Worm (Caenorhabditis elegans) whole organism, L4 larva: ENCODE measurements around the gene F19F10.11.

Source experiments
- F44E2.7 ChIP-seq: fragments of 200-800 bp; sonication (Bioruptor generic); IDR thresholded peaks from 2 replicates; pipeline ENCODE4 v2.1.2; 2022; ENCODE audit warnings: missing genetic modification characterization, missing compliant biosample characterization
- T26A8.4 ChIP-seq: fragments of 200-800 bp; sonication (Bioruptor generic); IDR thresholded peaks from 2 replicates; pipeline ENCODE4 v1.3.6; 2022; ENCODE audit warnings: missing genetic modification characterization, missing compliant biosample characterization
- aly-2 ChIP-seq: sonication (generic microtip); optimal IDR thresholded peaks from 2 replicates; lab custom pipeline; 2018; ENCODE audit warnings: missing biosample characterization, missing genetic modification characterization
- ceh-82 ChIP-seq: sonication (generic microtip); optimal IDR thresholded peaks from 2 replicates; lab custom pipeline; 2017; ENCODE audit warnings: missing biosample characterization, missing genetic modification characterization
- ces-1 ChIP-seq: fragments of 150-350 bp; sonication (generic microtip); optimal IDR thresholded peaks from 4 replicates; lab custom pipeline; 2014; ENCODE audit warnings: missing biosample characterization, missing genetic modification reagents, missing genetic modification characterization
- egl-43 ChIP-seq: fragments of 200-800 bp; sonication (Bioruptor generic); IDR thresholded peaks from 2 replicates; pipeline ENCODE4 v1.3.6; 2022; ENCODE audit warnings: missing genetic modification reagents, missing genetic modification characterization, missing compliant biosample characterization
- fkh-10 ChIP-seq: fragments of 150-350 bp; optimal IDR thresholded peaks from 2 replicates; lab custom pipeline; 2014; ENCODE audit warnings: missing biosample characterization, missing genetic modification reagents, missing genetic modification characterization
- lir-3 ChIP-seq: sonication (generic microtip); optimal IDR thresholded peaks from 2 replicates; lab custom pipeline; 2016; ENCODE audit warnings: mild to moderate bottlenecking, missing genetic modification characterization, missing compliant biosample characterization
- lsy-2 ChIP-seq, 2 experiments: fragments of 150-350 bp in 1 of 2; sonication (generic microtip) in 1 of 2; optimal IDR thresholded peaks; 2 replicates each; lab custom pipeline; 2014 to 2017; ENCODE audit warnings: missing biosample characterization in 2 of 2, missing genetic modification characterization in 2 of 2
- nhr-11 ChIP-seq: fragments of 150-350 bp; optimal IDR thresholded peaks from 2 replicates; lab custom pipeline; 2014; ENCODE audit warnings: missing biosample characterization, missing genetic modification characterization
- nhr-6 ChIP-seq: fragments of 150-350 bp; optimal IDR thresholded peaks from 2 replicates; lab custom pipeline; 2014; ENCODE audit warnings: missing biosample characterization, missing genetic modification characterization
- skn-1 ChIP-seq: fragments of 150-350 bp; optimal IDR thresholded peaks from 2 replicates; lab custom pipeline; 2014; ENCODE audit warnings: missing biosample characterization, missing genetic modification characterization
- unc-39 ChIP-seq: sonication (generic microtip); optimal IDR thresholded peaks from 2 replicates; lab custom pipeline; 2017; ENCODE audit warnings: missing biosample characterization, missing genetic modification characterization
- ztf-11 ChIP-seq: fragments of 150-350 bp; optimal IDR thresholded peaks from 2 replicates; lab custom pipeline; 2014; ENCODE audit warnings: missing biosample characterization, missing genetic modification characterization

DNA sequence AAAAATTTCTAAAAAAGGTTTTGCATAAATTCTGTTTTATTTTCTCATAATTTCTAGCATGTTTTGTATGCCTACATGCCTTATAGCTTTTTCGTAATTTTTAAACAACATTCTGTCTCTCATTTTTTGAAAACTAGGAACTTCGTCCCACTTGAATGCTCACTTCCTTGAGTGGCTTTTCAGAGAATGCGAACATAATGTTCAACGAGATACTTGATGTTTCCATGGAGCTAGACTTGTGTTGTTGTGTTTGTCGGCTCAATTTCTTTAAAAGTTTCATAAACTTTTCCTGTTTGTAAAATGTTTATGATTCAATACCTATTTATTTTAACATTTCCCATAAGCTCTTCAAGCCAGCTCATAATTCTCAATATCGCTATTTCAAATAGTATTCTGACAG, 17.4 kb upstream of the F19F10.11 start, which contains the start of gene clec-213:
- TF ChIP-seq skn-1 (no peak), egl-43 (no peak), nhr-11 (tag; lab: Kevin White, UChicago) (no peak), fkh-10 (GFP tag; lab: Kevin White, UChicago) (no peak), lsy-2 (tag; optimal IDR thresholded peaks at IDR 0.05; lab: Kevin White, UChicago) (no peak), T26A8.4 (no peak), ces-1 (GFP tag; lab: Kevin White, UChicago) (no peak), lir-3 (no peak), aly-2 (no peak), F44E2.7 (no peak), unc-39 (tag; lab: Kevin White, UChicago) (no peak), nhr-6 (tag; lab: Kevin White, UChicago) (no peak), ztf-11 (tag; lab: Kevin White, UChicago) (no peak), ceh-82 (tag; lab: Kevin White, UChicago) (no peak)
